Worm (Caenorhabditis elegans) whole organism, midembryonic: ENCODE data around the gene nop-1.
A peak's percentile ranks its signal among the peaks of the same experiment; 100 is the strongest.

Experiments used
- T22C8.4 ChIP-seq: fragments of 200-800 bp; sonication (Bioruptor generic); IDR thresholded peaks from 2 replicates; pipeline ENCODE4 v1.3.6; 2022; ENCODE audit warnings: missing genetic modification characterization, missing compliant biosample characterization
- cog-1 ChIP-seq: sonication (generic microtip); optimal IDR thresholded peaks from 2 replicates; lab custom pipeline; 2016; ENCODE audit warnings: missing genetic modification characterization, missing compliant biosample characterization
- flt-1 ChIP-seq: fragments of 200-800 bp; sonication (Bioruptor generic); IDR thresholded peaks from 2 replicates; pipeline ENCODE4 v1.3.6; 2022; ENCODE audit warnings: missing genetic modification characterization, missing compliant biosample characterization
- klf-2 ChIP-seq: fragments of 200-800 bp; sonication (Bioruptor generic); conservative IDR thresholded peaks from 2 replicates; pipeline ENCODE4 v1.3.6; 2022; ENCODE audit warnings: missing genetic modification reagents, missing genetic modification characterization, missing compliant biosample characterization
- med-1 ChIP-seq: sonication (generic microtip); optimal IDR thresholded peaks from 2 replicates; lab custom pipeline; 2017; ENCODE audit warnings: missing genetic modification characterization, mild to moderate bottlenecking, missing compliant biosample characterization, antibody characterized with exemption, missing genetic modification reagents; ENCODE audit not compliant: insufficient read depth
- ref-1 ChIP-seq: fragments of 200-800 bp; sonication (Bioruptor generic); conservative IDR thresholded peaks from 2 replicates; pipeline ENCODE4 v1.3.6; 2022; ENCODE audit warnings: missing genetic modification reagents, missing genetic modification characterization, missing compliant biosample characterization
- tab-1 ChIP-seq: fragments of 200-800 bp; sonication (Bioruptor generic); IDR thresholded peaks from 2 replicates; pipeline ENCODE4 v1.3.6; 2022; ENCODE audit warnings: missing genetic modification characterization, missing compliant biosample characterization
- ztf-23 ChIP-seq: fragments of 200-800 bp; sonication (Bioruptor generic); IDR thresholded peaks from 2 replicates; pipeline ENCODE4 v1.3.6; 2022; ENCODE audit warnings: missing genetic modification reagents, missing genetic modification characterization, missing compliant biosample characterization
- ztf-29 ChIP-seq: fragments of 200-800 bp; sonication (Bioruptor generic); IDR thresholded peaks from 2 replicates; pipeline ENCODE4 v1.3.6; 2022; ENCODE audit warnings: missing genetic modification reagents, missing genetic modification characterization, missing compliant biosample characterization

nop-1 gene

DNA sequence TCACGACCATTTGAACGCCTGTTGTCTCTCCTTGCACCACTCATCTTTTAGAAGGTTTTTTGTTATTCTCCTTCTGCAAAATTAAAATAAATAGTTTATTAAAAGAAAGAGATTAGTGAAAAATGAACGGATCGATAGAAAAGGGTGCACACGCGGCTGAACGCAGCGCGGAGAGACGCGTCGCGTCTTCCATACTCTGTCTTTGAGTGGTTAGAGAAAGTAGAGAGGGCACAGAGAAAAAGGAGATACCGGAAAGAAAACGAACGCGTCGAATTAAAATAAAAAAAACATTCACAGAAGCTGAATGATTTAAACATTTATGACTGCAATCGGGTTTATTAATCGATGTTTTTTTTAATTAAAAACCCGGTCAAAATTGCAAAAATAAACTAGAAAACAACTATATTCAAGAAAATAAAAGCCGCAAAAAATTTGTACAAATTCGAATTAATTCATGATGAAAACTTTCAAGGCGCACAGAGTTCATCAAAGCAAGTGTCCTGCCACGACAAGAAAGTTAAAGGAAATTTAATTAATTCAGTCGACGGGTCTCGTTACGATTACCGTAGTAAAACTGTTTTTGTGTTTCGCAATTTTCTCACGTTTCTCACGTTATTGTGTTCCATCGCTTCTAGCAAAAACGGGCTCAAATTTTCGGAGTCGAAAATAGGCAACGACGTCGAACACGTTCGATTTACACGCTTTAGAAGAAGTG lies at the start of gene nop-1, which contains the start of gene nono-1:
nop-1 (plus strand) TSS at position 551 of the 715 bp plus-strand sequence.
nono-1 (minus strand) TSS at position 75 of the 715 bp plus-strand sequence.
- TF ChIP-seq flt-1 (GFP tag; lab: Robert Waterston, UW) (peak; percentile 64; the same call in 1 of the 2 replicates), ref-1 (GFP tag; lab: Robert Waterston, UW) (no peak)

DNA sequence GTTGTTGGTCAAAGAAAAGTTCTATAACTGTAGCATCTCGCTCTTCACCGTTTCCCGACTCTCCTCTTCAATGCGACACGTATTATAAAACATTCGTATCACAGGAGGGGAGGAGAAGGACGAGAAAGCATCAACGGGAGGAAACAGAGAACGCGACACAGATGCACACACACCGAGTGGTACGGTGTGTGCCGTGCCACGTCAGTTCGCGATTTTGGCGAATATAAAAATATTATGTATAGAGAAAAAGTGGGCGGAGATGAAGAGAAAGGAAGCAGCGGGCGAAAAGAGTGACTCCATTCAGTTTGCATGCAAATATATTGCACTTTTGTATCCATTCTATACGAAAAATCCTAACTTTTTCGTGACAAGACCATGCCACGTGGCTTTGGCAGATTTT lies 43.8 kb upstream of the nop-1 start:
- no peak for TF ChIP-seq med-1 (GFP tag; lab: Kevin White, UChicago)
- no peak for TF ChIP-seq ref-1 (GFP tag; lab: Robert Waterston, UW)
- no peak for TF ChIP-seq tab-1 (GFP tag; lab: Robert Waterston, UW)
- no peak for TF ChIP-seq ztf-23 (GFP tag; lab: Robert Waterston, UW)
- TF ChIP-seq klf-2 (GFP tag; lab: Robert Waterston, UW): no peak
- no peak for TF ChIP-seq flt-1 (GFP tag; lab: Robert Waterston, UW)
- no peak for TF ChIP-seq T22C8.4 (GFP tag; lab: Robert Waterston, UW)
- no peak for TF ChIP-seq cog-1 (tag; lab: Kevin White, UChicago)
- TF ChIP-seq ztf-29 (GFP tag; lab: Robert Waterston, UW): no peak

- TF ChIP-seq tab-1 (GFP tag; lab: Robert Waterston, UW) (no peak), ztf-29 (GFP tag; lab: Robert Waterston, UW) (no peak), cog-1 (tag; lab: Kevin White, UChicago) (no peak), T22C8.4 (GFP tag; lab: Robert Waterston, UW) (no peak)
Observed at ce11 chrIII:5915926-5916325, 42.6 kb upstream of the nop-1 start.

ce11 chrIII:5917365-5917958 lies 41.1 kb upstream of the nop-1 start:
- TF ChIP-seq med-1 (GFP tag; lab: Kevin White, UChicago) (no peak), klf-2 (GFP tag; lab: Robert Waterston, UW) (no peak)

DNA sequence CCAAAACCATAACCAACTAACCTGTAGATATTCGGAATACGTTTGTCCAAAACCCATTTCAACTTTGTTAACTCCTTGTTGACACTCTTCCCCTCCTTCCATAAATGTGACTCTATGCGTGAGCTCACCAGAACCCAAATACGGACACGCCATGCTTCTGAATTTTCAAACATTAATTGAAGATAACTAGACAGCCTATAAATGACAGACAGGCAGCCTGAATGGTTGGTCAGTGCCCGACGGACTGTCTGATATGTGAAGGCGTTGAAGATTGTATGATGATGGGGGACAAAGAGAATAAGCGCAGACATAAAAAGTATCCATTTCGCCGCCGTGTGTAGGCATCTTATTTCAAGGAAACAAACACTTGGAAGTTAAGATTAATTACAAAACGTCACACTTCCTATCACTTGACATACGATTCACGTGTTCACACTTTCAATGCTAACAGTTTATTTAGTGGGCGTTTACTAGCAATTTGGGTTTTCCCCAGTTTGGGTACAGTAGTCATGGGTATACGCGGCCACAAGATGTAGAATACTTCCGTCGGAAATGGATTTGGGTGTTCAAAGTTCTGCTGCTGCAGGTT lies 38.6 kb upstream of the nop-1 start, which contains the start of the genes tdo-2 and C28H8.2:
tdo-2 (minus strand) TSS at position 157 of the 589 bp plus-strand sequence.
C28H8.2 (plus strand) TSS at position 524 of the 589 bp plus-strand sequence.
- TF ChIP-seq ref-1 (GFP tag; lab: Robert Waterston, UW) (no peak), klf-2 (GFP tag; lab: Robert Waterston, UW) (no peak), tab-1 (GFP tag; lab: Robert Waterston, UW) (no peak), ztf-29 (GFP tag; lab: Robert Waterston, UW) (no peak), cog-1 (tag; lab: Kevin White, UChicago) (no peak), flt-1 (GFP tag; lab: Robert Waterston, UW) (no peak), med-1 (GFP tag; lab: Kevin White, UChicago) (no peak), T22C8.4 (GFP tag; lab: Robert Waterston, UW) (no peak), ztf-23 (GFP tag; lab: Robert Waterston, UW) (no peak)

DNA sequence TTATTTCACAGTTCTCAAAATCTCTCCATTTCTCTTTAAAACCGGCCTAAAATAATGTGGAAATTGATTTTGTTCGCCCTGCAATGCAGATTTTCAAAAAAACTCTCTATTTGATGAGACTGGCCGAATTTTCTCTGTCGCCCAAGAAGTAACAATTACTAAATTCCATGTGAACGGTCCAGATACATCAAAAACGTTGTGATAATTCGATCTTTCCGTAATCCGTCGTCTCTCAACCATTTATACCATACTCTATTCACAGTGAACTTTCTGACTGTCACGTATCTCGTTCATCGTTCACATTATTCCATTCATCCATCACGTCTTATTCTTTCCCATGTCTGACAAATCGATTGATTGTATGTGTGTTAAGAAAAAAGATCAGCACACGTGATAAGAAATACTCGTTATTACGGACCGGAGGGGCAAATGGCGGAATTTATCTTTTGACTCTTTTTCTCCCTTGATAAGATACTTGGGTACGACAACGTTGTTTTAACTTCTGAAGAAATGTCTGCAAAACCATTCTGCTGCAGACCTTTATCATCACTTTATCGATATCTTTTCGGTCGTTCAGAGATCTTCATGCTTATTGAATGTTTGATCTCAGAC lies 37.3 kb upstream of the nop-1 start:
- no peak for TF ChIP-seq T22C8.4 (GFP tag; lab: Robert Waterston, UW)
- no peak for TF ChIP-seq tab-1 (GFP tag; lab: Robert Waterston, UW)
- no peak for TF ChIP-seq flt-1 (GFP tag; lab: Robert Waterston, UW)
- TF ChIP-seq ztf-23 (GFP tag; lab: Robert Waterston, UW): no peak
- no peak for TF ChIP-seq ref-1 (GFP tag; lab: Robert Waterston, UW)
- TF ChIP-seq klf-2 (GFP tag; lab: Robert Waterston, UW): no peak
- TF ChIP-seq med-1 (GFP tag; lab: Kevin White, UChicago): no peak

ce11 chrIII:5922236-5922635 lies 36.3 kb upstream of the nop-1 start:
- no peak for TF ChIP-seq ztf-23 (GFP tag; lab: Robert Waterston, UW)
- no peak for TF ChIP-seq T22C8.4 (GFP tag; lab: Robert Waterston, UW)
- TF ChIP-seq klf-2 (GFP tag; lab: Robert Waterston, UW): no peak
- TF ChIP-seq ref-1 (GFP tag; lab: Robert Waterston, UW): no peak
- no peak for TF ChIP-seq flt-1 (GFP tag; lab: Robert Waterston, UW)
- TF ChIP-seq ztf-29 (GFP tag; lab: Robert Waterston, UW): no peak
- no peak for TF ChIP-seq cog-1 (tag; lab: Kevin White, UChicago)
- TF ChIP-seq med-1 (GFP tag; lab: Kevin White, UChicago): no peak
- no peak for TF ChIP-seq tab-1 (GFP tag; lab: Robert Waterston, UW)

ce11 chrIII:5925724-5926123 lies 32.8 kb upstream of the nop-1 start, which contains the start of the genes dnc-2 and bcl-7:
Gene dnc-2, minus strand, starts transcription at chrIII:5925756.
Gene bcl-7, plus strand, starts transcription at chrIII:5926086.
- TF ChIP-seq cog-1 (tag; lab: Kevin White, UChicago) (no peak), med-1 (GFP tag; lab: Kevin White, UChicago) (no peak), ztf-29 (GFP tag; lab: Robert Waterston, UW) (no peak), T22C8.4 (GFP tag; lab: Robert Waterston, UW) (no peak), tab-1 (GFP tag; lab: Robert Waterston, UW) (no peak), ztf-23 (GFP tag; lab: Robert Waterston, UW) (no peak)

- TF ChIP-seq ztf-23 (GFP tag; lab: Robert Waterston, UW) (no peak), cog-1 (tag; lab: Kevin White, UChicago) (no peak), flt-1 (GFP tag; lab: Robert Waterston, UW) (no peak), tab-1 (GFP tag; lab: Robert Waterston, UW) (no peak), ref-1 (GFP tag; lab: Robert Waterston, UW) (no peak), T22C8.4 (GFP tag; lab: Robert Waterston, UW) (no peak), ztf-29 (GFP tag; lab: Robert Waterston, UW) (no peak), klf-2 (GFP tag; lab: Robert Waterston, UW) (no peak), med-1 (GFP tag; lab: Kevin White, UChicago) (no peak)
Observed at ce11 chrIII:5930659-5931058, 27.9 kb upstream of the nop-1 start.
